Worm (Caenorhabditis elegans) whole organism, L1 larva: Measurements from ENCODE around the gene zip-8.

Experiments used
- aly-2 ChIP-seq: fragments of 150-350 bp; optimal IDR thresholded peaks from 2 replicates; lab custom pipeline; 2014; ENCODE audit warnings: missing biosample characterization, missing genetic modification characterization
- blmp-1 ChIP-seq: fragments of 150-350 bp; optimal IDR thresholded peaks from 2 replicates; lab custom pipeline; 2014; ENCODE audit warnings: missing biosample characterization, missing genetic modification characterization
- ces-1 ChIP-seq: fragments of 150-350 bp; optimal IDR thresholded peaks from 2 replicates; lab custom pipeline; 2014; ENCODE audit warnings: missing biosample characterization, missing genetic modification reagents, missing genetic modification characterization
- egl-27 ChIP-seq, 2 experiments: fragments of 150-350 bp in 1 of 2; sonication (generic microtip); optimal IDR thresholded peaks; 3 replicates each; lab custom pipeline; 2017 to 2018; ENCODE audit warnings: missing biosample characterization in 2 of 2, missing genetic modification characterization in 2 of 2, missing genetic modification reagents in 2 of 2
- isw-1 ChIP-seq: fragments of 200-800 bp; sonication (Bioruptor generic); IDR thresholded peaks from 2 replicates; pipeline ENCODE4 v1.3.6; 2022; ENCODE audit warnings: missing genetic modification characterization, missing compliant biosample characterization
- mep-1 ChIP-seq: fragments of 150-350 bp; optimal IDR thresholded peaks from 2 replicates; lab custom pipeline; 2014; ENCODE audit warnings: missing biosample characterization, missing genetic modification characterization
- nhr-28 ChIP-seq: fragments of 150-350 bp; optimal IDR thresholded peaks from 2 replicates; lab custom pipeline; 2014; ENCODE audit warnings: missing biosample characterization, missing genetic modification characterization
- nhr-47 ChIP-seq: sonication (generic microtip); optimal IDR thresholded peaks from 2 replicates; lab custom pipeline; 2016; ENCODE audit warnings: mild to moderate bottlenecking, missing genetic modification characterization, moderate library complexity, missing compliant biosample characterization
- nhr-90 ChIP-seq: sonication (generic microtip); optimal IDR thresholded peaks from 2 replicates; lab custom pipeline; 2016; ENCODE audit warnings: mild to moderate bottlenecking, missing genetic modification characterization, missing compliant biosample characterization; ENCODE audit not compliant: poor library complexity
- pag-3 ChIP-seq: sonication (generic microtip); optimal IDR thresholded peaks from 2 replicates; lab custom pipeline; 2017; ENCODE audit warnings: missing genetic modification characterization, mild to moderate bottlenecking, missing compliant biosample characterization, antibody characterized with exemption, borderline replicate concordance; ENCODE audit not compliant: insufficient read depth
- sox-4 ChIP-seq: sonication (generic microtip); optimal IDR thresholded peaks from 2 replicates; lab custom pipeline; 2016; ENCODE audit warnings: missing genetic modification characterization, missing compliant biosample characterization
- unc-62 ChIP-seq: fragments of 150-350 bp; optimal IDR thresholded peaks from 2 replicates; lab custom pipeline; 2014; ENCODE audit warnings: missing biosample characterization, missing genetic modification reagents, missing genetic modification characterization
- zag-1 ChIP-seq: fragments of 150-350 bp; optimal IDR thresholded peaks from 2 replicates; lab custom pipeline; 2014; ENCODE audit warnings: missing biosample characterization, missing genetic modification characterization
- ztf-4 ChIP-seq: fragments of 150-350 bp; optimal IDR thresholded peaks from 2 replicates; lab custom pipeline; 2014; ENCODE audit warnings: missing biosample characterization, missing genetic modification characterization

DNA sequence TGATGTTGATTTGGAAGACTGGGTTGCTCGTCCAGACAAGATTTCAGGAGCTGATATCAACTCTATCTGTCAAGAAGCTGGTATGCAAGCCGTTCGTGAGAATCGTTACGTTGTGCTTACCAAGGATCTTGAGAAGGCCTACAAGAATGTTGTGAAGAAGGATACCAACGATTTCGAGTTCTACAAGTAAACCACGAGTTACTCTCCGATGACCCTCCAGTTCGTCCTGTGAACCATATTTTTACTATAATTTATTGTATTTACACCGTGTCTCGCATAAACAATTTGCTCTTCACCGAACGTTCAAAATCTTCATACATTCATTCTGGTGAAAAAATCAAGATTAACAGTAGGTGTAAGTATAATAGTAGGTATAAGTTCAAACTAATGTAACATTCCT, 12.2 kb downstream of the zip-8 start:
- TF ChIP-seq aly-2 = no peak
- no peak for TF ChIP-seq ztf-4 (tag; lab: Kevin White, UChicago)
- no peak for TF ChIP-seq ces-1 (GFP tag; lab: Kevin White, UChicago)
- no peak for TF ChIP-seq nhr-47
- TF ChIP-seq egl-27 (tag; optimal IDR thresholded peaks at IDR 0.05; lab: Kevin White, UChicago) = no peak
- no peak for TF ChIP-seq isw-1 (GFP tag; lab: Robert Waterston, UW)
- TF ChIP-seq blmp-1 (tag; lab: Kevin White, UChicago) = no peak
- TF ChIP-seq pag-3 (tag; lab: Kevin White, UChicago) = no peak
- TF ChIP-seq unc-62 (GFP tag; lab: Kevin White, UChicago) = no peak
- no peak for TF ChIP-seq sox-4 (tag; lab: Kevin White, UChicago)
- no peak for TF ChIP-seq nhr-90 (tag; lab: Kevin White, UChicago)
- no peak for TF ChIP-seq mep-1 (tag; lab: Kevin White, UChicago)
- TF ChIP-seq zag-1 (tag; lab: Kevin White, UChicago) = no peak
- TF ChIP-seq nhr-28 = no peak
